Worm (Caenorhabditis elegans) whole organism, L4 larva: ENCODE measurements around the gene K11H12.1.

Experiments
- D1046.2 ChIP-seq: fragments of 200-800 bp; sonication (Bioruptor generic); IDR thresholded peaks from 2 replicates; pipeline ENCODE4 v1.3.6; 2022; ENCODE audit warnings: missing genetic modification characterization, missing compliant biosample characterization
- F26F4.8 ChIP-seq: fragments of 200-800 bp; sonication (Bioruptor generic); conservative IDR thresholded peaks from 2 replicates; pipeline ENCODE4 v1.3.6; 2022; ENCODE audit warnings: missing genetic modification characterization, missing compliant biosample characterization
- F44E2.7 ChIP-seq: fragments of 200-800 bp; sonication (Bioruptor generic); IDR thresholded peaks from 2 replicates; pipeline ENCODE4 v2.1.2; 2022; ENCODE audit warnings: missing genetic modification characterization, missing compliant biosample characterization
- Y48G9A.11 ChIP-seq: fragments of 200-800 bp; sonication (Bioruptor generic); IDR thresholded peaks from 2 replicates; pipeline ENCODE4 v1.3.6; 2022; ENCODE audit warnings: missing genetic modification reagents, missing genetic modification characterization, missing compliant biosample characterization
- Y75B8A.6 ChIP-seq: fragments of 200-800 bp; sonication (Bioruptor generic); IDR thresholded peaks from 2 replicates; pipeline ENCODE4 v1.3.6; 2022; ENCODE audit warnings: missing genetic modification reagents, missing genetic modification characterization, missing compliant biosample characterization
- aha-1 ChIP-seq: fragments of 150-350 bp; peaks from one replicate; lab custom pipeline; 2014; ENCODE audit warnings: missing biosample characterization, missing genetic modification characterization
- aly-2 ChIP-seq: sonication (generic microtip); optimal IDR thresholded peaks from 2 replicates; lab custom pipeline; 2018; ENCODE audit warnings: missing biosample characterization, missing genetic modification characterization
- arid-1 ChIP-seq: fragments of 200-800 bp; sonication (Bioruptor generic); conservative IDR thresholded peaks from 2 replicates; pipeline ENCODE4 v1.3.6; 2022; ENCODE audit warnings: missing genetic modification reagents, missing genetic modification characterization, missing compliant biosample characterization
- ceh-20 ChIP-seq: fragments of 200-800 bp; sonication (Bioruptor generic); IDR thresholded peaks from 2 replicates; pipeline ENCODE4 v1.3.6; 2022; ENCODE audit warnings: missing genetic modification reagents, missing genetic modification characterization, missing compliant biosample characterization
- ceh-44 ChIP-seq: fragments of 200-800 bp; sonication (Bioruptor generic); IDR thresholded peaks from 2 replicates; pipeline ENCODE4 v1.3.6; 2022; ENCODE audit warnings: missing genetic modification reagents, missing genetic modification characterization, missing compliant biosample characterization
- ces-1 ChIP-seq: fragments of 150-350 bp; sonication (generic microtip); optimal IDR thresholded peaks from 4 replicates; lab custom pipeline; 2014; ENCODE audit warnings: missing biosample characterization, missing genetic modification reagents, missing genetic modification characterization
- daf-16 ChIP-seq, 3 experiments: sonication (generic microtip); optimal IDR thresholded peaks; 2 replicates each; lab custom pipeline; 2016 to 2017; ENCODE audit warnings: missing genetic modification characterization in 3 of 3, missing genetic modification reagents in 3 of 3, mild to moderate bottlenecking in 2 of 3, missing compliant biosample characterization in 2 of 3, missing biosample characterization in 1 of 3, moderate library complexity in 1 of 3
- dpl-1 ChIP-seq: fragments of 150-350 bp; optimal IDR thresholded peaks from 2 replicates; lab custom pipeline; 2014; ENCODE audit warnings: missing biosample characterization, missing genetic modification reagents, missing genetic modification characterization
- egl-43 ChIP-seq: fragments of 200-800 bp; sonication (Bioruptor generic); IDR thresholded peaks from 2 replicates; pipeline ENCODE4 v1.3.6; 2022; ENCODE audit warnings: missing genetic modification reagents, missing genetic modification characterization, missing compliant biosample characterization
- gei-8 ChIP-seq: fragments of 200-800 bp; sonication (Bioruptor generic); optimal IDR thresholded peaks from 2 replicates; lab custom pipeline; 2018; ENCODE audit warnings: mild to moderate bottlenecking, missing genetic modification characterization, missing compliant biosample characterization
- hif-1 ChIP-seq, 2 experiments: sonication (generic microtip); optimal IDR thresholded peaks; 2 replicates each; lab custom pipeline; 2016 to 2017; ENCODE audit warnings: missing compliant biosample characterization in 2 of 2, missing genetic modification characterization in 2 of 2, missing genetic modification reagents in 2 of 2, missing genotype in 2 of 2, mild to moderate bottlenecking in 1 of 2
- hlh-11 ChIP-seq: fragments of 200-800 bp; sonication (Bioruptor generic); optimal IDR thresholded peaks from 2 replicates; lab custom pipeline; 2018; ENCODE audit warnings: mild to moderate bottlenecking, missing genetic modification characterization, missing compliant biosample characterization
- lim-7 ChIP-seq: fragments of 200-800 bp; sonication (Bioruptor generic); IDR thresholded peaks from 2 replicates; pipeline ENCODE4 v1.3.6; 2022; ENCODE audit warnings: missing genetic modification characterization, missing compliant biosample characterization
- lin-1 ChIP-seq: fragments of 200-800 bp; sonication (Bioruptor generic); IDR thresholded peaks from 2 replicates; pipeline ENCODE4 v1.3.6; 2022; ENCODE audit warnings: missing genetic modification reagents, missing genetic modification characterization, missing compliant biosample characterization
- lin-13 ChIP-seq: fragments of 150-350 bp; optimal IDR thresholded peaks from 2 replicates; lab custom pipeline; 2014; ENCODE audit warnings: missing biosample characterization, missing genetic modification reagents, missing genetic modification characterization
- lir-3 ChIP-seq: sonication (generic microtip); optimal IDR thresholded peaks from 2 replicates; lab custom pipeline; 2016; ENCODE audit warnings: mild to moderate bottlenecking, missing genetic modification characterization, missing compliant biosample characterization
- lsy-2 ChIP-seq, 2 experiments: fragments of 150-350 bp in 1 of 2; sonication (generic microtip) in 1 of 2; optimal IDR thresholded peaks; 2 replicates each; lab custom pipeline; 2014 to 2017; ENCODE audit warnings: missing biosample characterization in 2 of 2, missing genetic modification characterization in 2 of 2
- mdl-1 ChIP-seq, 2 experiments: fragments of 150-350 bp in 1 of 2; sonication (generic microtip) in 1 of 2; optimal IDR thresholded peaks; 2 replicates each; lab custom pipeline; 2014 to 2017; ENCODE audit warnings: missing biosample characterization in 2 of 2, missing genetic modification characterization in 2 of 2
- mdt-29 ChIP-seq: fragments of 200-800 bp; sonication (Bioruptor generic); IDR thresholded peaks from 2 replicates; pipeline ENCODE4 v1.3.6; 2022; ENCODE audit warnings: missing genetic modification reagents, missing genetic modification characterization, missing compliant biosample characterization
- mes-2 ChIP-seq: sonication (generic microtip); optimal IDR thresholded peaks from 2 replicates; lab custom pipeline; 2016; ENCODE audit warnings: missing genotype, mild to moderate bottlenecking, missing genetic modification characterization, missing compliant biosample characterization; ENCODE audit not compliant: poor library complexity, severe bottlenecking
- nhr-111 ChIP-seq: fragments of 200-800 bp; sonication (Bioruptor generic); optimal IDR thresholded peaks from 2 replicates; lab custom pipeline; 2018; ENCODE audit warnings: mild to moderate bottlenecking, missing genetic modification characterization, missing compliant biosample characterization
- nhr-237 ChIP-seq: sonication (generic microtip); optimal IDR thresholded peaks from 2 replicates; lab custom pipeline; 2017; ENCODE audit warnings: missing biosample characterization, missing genetic modification characterization
- nhr-41 ChIP-seq: fragments of 200-800 bp; sonication (Bioruptor generic); IDR thresholded peaks from 2 replicates; pipeline ENCODE4 v1.3.6; 2022; ENCODE audit warnings: missing genetic modification reagents, missing genetic modification characterization, missing compliant biosample characterization
- nhr-76 ChIP-seq: fragments of 150-350 bp; optimal IDR thresholded peaks from 2 replicates; lab custom pipeline; 2014; ENCODE audit warnings: missing biosample characterization, missing genetic modification characterization
- pqm-1 ChIP-seq: sonication (generic microtip); optimal IDR thresholded peaks from 2 replicates; lab custom pipeline; 2017; ENCODE audit warnings: missing biosample characterization, missing genetic modification characterization
- set-16 ChIP-seq: fragments of 200-800 bp; sonication (Bioruptor generic); IDR thresholded peaks from 2 replicates; pipeline ENCODE4 v1.3.6; 2022; ENCODE audit warnings: missing genetic modification reagents, missing genetic modification characterization, missing compliant biosample characterization
- snpc-4 ChIP-seq: fragments of 150-350 bp; optimal IDR thresholded peaks from 2 replicates; lab custom pipeline; 2014; ENCODE audit warnings: missing biosample characterization, missing genetic modification characterization
- spr-3 ChIP-seq: fragments of 200-800 bp; sonication (Bioruptor generic); optimal IDR thresholded peaks from 2 replicates; lab custom pipeline; 2018; ENCODE audit warnings: mild to moderate bottlenecking, missing genetic modification characterization, missing compliant biosample characterization
- tag-97 ChIP-seq: fragments of 200-800 bp; sonication (Bioruptor generic); IDR thresholded peaks from 2 replicates; pipeline ENCODE4 v1.3.6; 2022; ENCODE audit warnings: missing genetic modification characterization, missing compliant biosample characterization
- unc-130 ChIP-seq: sonication (generic microtip); optimal IDR thresholded peaks from 2 replicates; lab custom pipeline; 2016; ENCODE audit warnings: missing genetic modification reagents, missing genetic modification characterization, missing compliant biosample characterization
- unc-39 ChIP-seq: sonication (generic microtip); optimal IDR thresholded peaks from 2 replicates; lab custom pipeline; 2017; ENCODE audit warnings: missing biosample characterization, missing genetic modification characterization
- zfp-2 ChIP-seq: sonication (generic microtip); optimal IDR thresholded peaks from 2 replicates; lab custom pipeline; 2016; ENCODE audit warnings: mild to moderate bottlenecking, missing genetic modification characterization, missing compliant biosample characterization
- zfp-3 ChIP-seq: fragments of 200-800 bp; sonication (Bioruptor generic); conservative IDR thresholded peaks from 2 replicates; pipeline ENCODE4 v1.3.6; 2022; ENCODE audit warnings: missing genetic modification reagents, missing genetic modification characterization, missing compliant biosample characterization
- ztf-11 ChIP-seq: fragments of 150-350 bp; optimal IDR thresholded peaks from 2 replicates; lab custom pipeline; 2014; ENCODE audit warnings: missing biosample characterization, missing genetic modification characterization
- ztf-7 ChIP-seq: fragments of 150-350 bp; optimal IDR thresholded peaks from 2 replicates; lab custom pipeline; 2014; ENCODE audit warnings: missing biosample characterization, missing genetic modification characterization

The K11H12.1 gene

ce11 chrIV:682726-683340 lies 29.6 kb upstream of the K11H12.1 start (continued):
- TF ChIP-seq unc-39 (tag; lab: Kevin White, UChicago) (no peak), egl-43 (peak; percentile 94), nhr-111 (GFP tag; lab: Kevin White, UChicago) (peak; percentile 82), ztf-11 (tag; lab: Kevin White, UChicago) (no peak), hif-1 (tag; optimal IDR thresholded peaks at IDR 0.05; lab: Kevin White, UChicago) (peak in 1 of 2 experiments; percentile 62), F26F4.8 (GFP tag; lab: Robert Waterston, UW) (peak; percentile 73), Y75B8A.6 (GFP tag; lab: Robert Waterston, UW) (0 out of 2 replicates have a peak, but pooled peaks have one; percentile 75), ceh-44 (GFP tag; lab: Robert Waterston, UW) (peak; percentile 62; the same call in 1 of the 2 replicates), mdl-1 (tag; optimal IDR thresholded peaks at IDR 0.05; lab: Kevin White, UChicago) (peak in 1 of 2 experiments; percentile 73), zfp-2 (tag; lab: Kevin White, UChicago) (peak; percentile 19), unc-130 (GFP tag; lab: Kevin White, UChicago) (peak; percentile 68), mes-2 (peak; percentile 78), set-16 (GFP tag; lab: Robert Waterston, UW) (peak; percentile 50; the same call in 1 of the 2 replicates), lin-1 (GFP tag; lab: Robert Waterston, UW) (peak; percentile 30; the same call in 1 of the 2 replicates), lim-7 (GFP tag; lab: Robert Waterston, UW) (peak; percentile 95), ztf-7 (peak; percentile 57), pqm-1 (no peak), arid-1 (GFP tag; lab: Robert Waterston, UW) (peak; percentile 80), Y48G9A.11 (GFP tag; lab: Robert Waterston, UW) (peak; percentile 84), zfp-3 (peak; percentile 70; the same call in 1 of the 2 replicates), daf-16 (GFP tag; optimal IDR thresholded peaks at IDR 0.05; lab: Kevin White, UChicago) (peak in 1 of 2 experiments; percentile 78), daf-16 (tag; optimal IDR thresholded peaks at IDR 0.05; lab: Kevin White, UChicago) (peak; percentile 62), hlh-11 (tag; lab: Kevin White, UChicago) (peak; percentile 84), nhr-76 (tag; lab: Kevin White, UChicago) (no peak), ces-1 (GFP tag; lab: Kevin White, UChicago) (no peak), snpc-4 (tag; lab: Kevin White, UChicago) (no peak), spr-3 (GFP tag; lab: Kevin White, UChicago) (peak; percentile 65), ceh-20 (GFP tag; lab: Robert Waterston, UW) (peak; percentile 52; the same call in 1 of the 2 replicates), F44E2.7 (GFP tag; lab: Robert Waterston, UW) (0 out of 2 replicates have a peak, but pooled peaks have one; percentile 69), lsy-2 (tag; optimal IDR thresholded peaks at IDR 0.05; lab: Kevin White, UChicago) (no peak), tag-97 (GFP tag; lab: Robert Waterston, UW) (no peak), nhr-237 (tag; lab: Kevin White, UChicago) (no peak), dpl-1 (GFP tag; lab: Kevin White, UChicago) (peak; percentile 18), aly-2 (no peak), gei-8 (peak; percentile 80), lin-13 (GFP tag; lab: Kevin White, UChicago) (no peak), D1046.2 (GFP tag; lab: Robert Waterston, UW) (peak; percentile 82; the same call in 1 of the 2 replicates), lir-3 (peak; percentile 62), aha-1 (tag; lab: Kevin White, UChicago) (peak; percentile 94), nhr-41 (GFP tag; lab: Robert Waterston, UW) (peak; percentile 80; the same call in 1 of the 2 replicates), mdt-29 (GFP tag; lab: Robert Waterston, UW) (peak; percentile 52; the same call in 1 of the 2 replicates)
